Worm (Caenorhabditis elegans): ENCODE data around the gene slc-25A18.1.
A peak's percentile ranks its signal among the peaks of the same experiment; 100 is the strongest.

Gene slc-25A18.1

DNA sequence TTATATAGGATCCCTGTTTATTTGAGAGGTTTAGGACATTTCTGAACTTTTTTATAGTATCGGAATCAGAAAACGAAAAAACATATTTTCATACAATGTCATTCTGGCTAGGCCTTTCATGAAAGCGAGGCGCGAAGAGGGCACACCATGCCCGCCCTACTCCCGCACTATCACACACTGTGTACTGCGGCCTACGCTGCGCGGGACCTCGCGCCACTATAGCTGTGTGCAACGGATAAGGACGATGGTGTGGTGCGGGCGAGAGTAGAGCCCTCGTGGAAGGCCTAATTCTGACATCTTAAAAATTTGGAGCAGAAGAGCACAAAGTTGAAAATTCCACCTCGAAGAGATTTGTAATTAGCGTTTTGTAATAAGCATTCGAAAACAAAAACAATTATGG is 7.2 kb upstream of the slc-25A18.1 start:
- TF ChIP-seq zfh-2 (GFP tag; conservative IDR thresholded peaks at IDR 0.05) (peak; percentile 47; the same call in 1 of the 2 replicates), B0261.1 (tag; optimal IDR thresholded peaks at IDR 0.05) (no peak), snpc-4 (GFP tag; optimal IDR thresholded peaks at IDR 0.05) (peak; percentile 27), snpc-4 (tag; optimal IDR thresholded peaks at IDR 0.05) (peak in 1 of 4 experiments; percentile 58), ztf-22 (GFP tag; optimal IDR thresholded peaks at IDR 0.05) (no peak)

DNA sequence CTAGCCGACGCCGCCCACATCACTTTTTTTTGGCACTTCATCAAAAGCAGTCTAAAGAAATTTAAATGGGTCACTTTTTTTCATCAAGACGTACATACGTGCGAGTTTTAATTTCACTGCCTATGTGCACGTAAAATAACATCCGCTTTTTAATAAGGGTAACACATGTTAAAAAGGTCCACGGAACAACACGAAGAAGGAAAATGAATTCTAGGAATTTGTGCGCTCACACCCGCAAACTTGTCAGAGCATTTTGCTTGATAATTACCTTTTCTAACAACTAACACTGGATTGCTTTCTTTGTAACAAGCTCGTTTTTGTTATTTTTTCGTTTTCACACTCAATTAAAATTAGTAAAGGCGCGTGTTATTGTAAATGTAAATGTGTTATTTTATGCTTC is 5.0 kb upstream of the slc-25A18.1 start:
- TF ChIP-seq him-1 (tag; optimal IDR thresholded peaks at IDR 0.05) (no peak), let-607 (tag; optimal IDR thresholded peaks at IDR 0.05) (no peak), athp-1 (tag; optimal IDR thresholded peaks at IDR 0.05) (no peak), F57A8.1 (GFP tag; optimal IDR thresholded peaks at IDR 0.05) (no peak), F49E8.2 (tag; optimal IDR thresholded peaks at IDR 0.05; ENCODE audit: insufficient read depth) (no peak), die-1 (tag; optimal IDR thresholded peaks at IDR 0.05) (no peak)

DNA sequence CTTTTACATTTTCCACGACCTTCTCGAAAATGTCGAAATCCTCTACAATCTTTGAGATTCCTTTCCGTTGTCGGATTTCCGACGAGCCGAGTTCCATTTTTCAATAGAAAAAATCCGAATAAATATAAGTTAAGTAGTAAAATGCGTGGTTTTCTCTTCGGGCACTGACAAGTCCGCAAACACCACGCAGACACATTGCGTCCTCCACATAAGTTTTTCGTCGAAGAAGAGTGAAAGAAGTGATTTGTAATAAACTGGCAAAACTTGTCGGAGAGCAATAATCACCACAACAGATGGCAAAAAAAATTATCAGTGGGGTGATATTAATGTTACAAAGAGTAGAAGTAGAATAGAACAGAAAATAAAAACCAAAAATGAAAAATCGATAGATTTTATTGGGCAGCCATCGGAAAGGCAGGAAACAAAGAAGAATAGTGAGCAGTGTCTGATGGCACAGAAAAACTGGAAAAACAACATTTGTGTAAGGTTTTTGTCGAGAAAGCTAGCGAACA is 3.2 kb upstream of the slc-25A18.1 start, which contains the start of gene ergi-2:
ergi-2 (minus strand) TSS at position 462 of the 512 bp plus-strand sequence.
- TF ChIP-seq ztf-22 (GFP tag; optimal IDR thresholded peaks at IDR 0.05) = no peak
- TF ChIP-seq nhr-80 (tag; optimal IDR thresholded peaks at IDR 0.05) = peak; percentile 47
- TF ChIP-seq ceh-91 (GFP tag; IDR thresholded peaks at IDR 0.05) = no peak
- peak; percentile 32 for TF ChIP-seq attf-5 (GFP tag; optimal IDR thresholded peaks at IDR 0.05)
- TF ChIP-seq nhr-27 (tag; optimal IDR thresholded peaks at IDR 0.05) = no peak
- TF ChIP-seq let-607 (tag; optimal IDR thresholded peaks at IDR 0.05) = peak; percentile 75 to 87
- TF ChIP-seq ztf-3 (GFP tag; optimal IDR thresholded peaks at IDR 0.05) = no peak
- TF ChIP-seq athp-1 (tag; optimal IDR thresholded peaks at IDR 0.05) = no peak

DNA sequence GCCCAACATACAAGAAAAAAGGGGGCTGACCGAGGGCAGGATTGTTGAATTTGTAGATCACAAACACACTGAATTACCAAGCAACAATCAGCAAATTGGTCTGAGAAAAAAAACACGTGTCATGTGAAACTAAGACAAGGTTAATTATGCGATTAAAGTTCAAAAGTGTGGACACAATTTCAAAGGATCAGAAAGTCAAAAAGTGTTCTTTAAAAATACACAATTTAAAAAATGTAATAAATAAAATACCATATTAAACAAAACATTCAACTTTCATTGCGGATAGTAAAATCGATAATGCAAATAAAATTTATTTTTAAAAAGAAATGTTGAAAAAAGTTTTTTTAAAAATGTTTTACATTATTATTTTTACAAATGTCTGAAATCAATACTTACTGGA is 4.6 kb downstream of the slc-25A18.1 start, which contains the start of gene cutl-3:
cutl-3 (minus strand) TSS at position 101 of the 400 bp plus-strand sequence.
- TF ChIP-seq attf-5 (GFP tag; optimal IDR thresholded peaks at IDR 0.05) (no peak), rcor-1 (GFP tag; IDR thresholded peaks at IDR 0.05) (no peak), egrh-3 (GFP tag; IDR thresholded peaks at IDR 0.05) (no peak)

DNA sequence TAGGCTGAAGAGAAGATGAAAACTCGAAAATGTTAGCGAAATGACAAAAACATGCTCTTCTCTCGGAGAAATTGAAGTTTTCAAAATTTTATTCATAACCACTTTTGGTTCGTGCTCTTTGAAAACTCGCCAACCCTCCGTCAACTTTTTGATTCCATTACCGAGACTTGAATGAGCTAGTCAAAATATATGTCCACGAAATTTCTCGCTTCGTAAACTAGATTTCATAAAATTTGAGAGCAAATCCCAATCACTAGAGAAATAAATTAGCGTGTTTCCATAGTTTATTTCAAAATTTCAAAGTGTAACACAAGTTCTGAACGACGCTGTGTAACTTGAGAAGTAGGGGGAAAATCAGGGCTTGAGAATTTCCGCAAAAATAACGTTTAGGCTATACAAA is 10.0 kb downstream of the slc-25A18.1 start:
- TF ChIP-seq Y79H2A.3 (GFP tag; conservative IDR thresholded peaks at IDR 0.05) (no peak), F57A8.1 (GFP tag; optimal IDR thresholded peaks at IDR 0.05) (no peak), T07F8.4 (tag; optimal IDR thresholded peaks at IDR 0.05) (no peak), nhr-179 (tag; optimal IDR thresholded peaks at IDR 0.05) (no peak), C06A6.2 (GFP tag; conservative IDR thresholded peaks at IDR 0.05) (no peak), F39B2.1 (GFP tag; IDR thresholded peaks at IDR 0.05) (no peak), zfh-2 (GFP tag; conservative IDR thresholded peaks at IDR 0.05) (no peak), ztf-26 (tag; optimal IDR thresholded peaks at IDR 0.05) (no peak), rec-8 (tag; optimal IDR thresholded peaks at IDR 0.05) (no peak), ceh-58 (GFP tag; IDR thresholded peaks at IDR 0.05) (no peak)

DNA sequence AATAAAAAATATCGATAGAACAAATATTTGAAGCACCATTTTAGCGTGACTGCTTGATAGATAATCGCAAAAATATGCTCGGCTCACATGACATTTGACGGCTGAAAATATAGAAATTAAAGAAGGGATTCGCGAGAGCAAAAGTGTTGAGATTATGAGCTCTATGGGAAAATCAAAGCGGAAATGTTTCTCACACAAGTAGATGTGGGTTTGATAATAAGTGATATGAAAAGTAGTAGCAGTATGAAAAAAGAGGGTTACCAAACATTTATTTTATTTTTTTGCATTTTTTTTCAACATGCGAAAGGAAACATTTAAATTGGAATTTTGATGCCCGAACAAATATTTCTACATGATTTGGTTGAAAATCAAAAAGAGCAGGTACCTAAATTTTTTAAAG is 12.5 kb downstream of the slc-25A18.1 start, which contains the start of gene iglr-1:
iglr-1 (minus strand) TSS at position 101 of the 400 bp plus-strand sequence.
- TF ChIP-seq ztf-3 (GFP tag; optimal IDR thresholded peaks at IDR 0.05) = no peak
- no peak for TF ChIP-seq aptf-2 (GFP tag; conservative IDR thresholded peaks at IDR 0.05)
- no peak for TF ChIP-seq snpc-1.3 (tag; optimal IDR thresholded peaks at IDR 0.05; ENCODE audit: insufficient read depth)
- TF ChIP-seq ztf-22 (GFP tag; optimal IDR thresholded peaks at IDR 0.05) = no peak
- no peak for TF ChIP-seq T07F8.4 (tag; optimal IDR thresholded peaks at IDR 0.05)
- TF ChIP-seq bed-1 (GFP tag; IDR thresholded peaks at IDR 0.05) = no peak
- no peak for TF ChIP-seq madf-10 (tag; optimal IDR thresholded peaks at IDR 0.05)
- no peak for TF ChIP-seq hmg-1.2 (GFP tag; IDR thresholded peaks at IDR 0.05)
- no peak for TF ChIP-seq snpc-1.1 (tag; optimal IDR thresholded peaks at IDR 0.05; ENCODE audit: insufficient read depth)

Data from whole organism, young adult.